Fruit fly (Drosophila melanogaster): ENCODE measurements around the gene Rpt2.

Rpt2 gene

DNA sequence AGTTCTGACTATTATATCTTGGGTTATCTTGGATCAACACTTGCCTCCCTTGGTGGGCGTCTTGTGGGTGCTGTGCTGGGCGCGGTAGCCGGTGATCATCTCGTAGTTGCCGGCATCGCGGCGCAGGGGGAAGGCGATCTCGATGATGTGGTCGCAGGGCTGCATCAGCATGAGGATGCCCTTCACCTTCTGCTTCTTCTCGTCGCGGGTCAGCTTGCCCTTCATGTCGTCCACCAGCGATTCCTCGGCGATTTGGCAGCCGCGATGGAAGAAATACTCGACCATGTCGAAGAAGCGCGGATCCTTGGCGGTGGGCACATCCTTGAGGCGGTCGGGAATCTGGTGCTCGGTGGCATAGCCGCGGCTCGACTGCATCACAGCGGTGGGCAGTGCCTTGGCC is 11.2 kb upstream of the Rpt2 start:
- no peak for TF ChIP-seq CG17801 (GFP tag; optimal IDR thresholded peaks at IDR 0.05; ENCODE audit: partially characterized antibody)

DNA sequence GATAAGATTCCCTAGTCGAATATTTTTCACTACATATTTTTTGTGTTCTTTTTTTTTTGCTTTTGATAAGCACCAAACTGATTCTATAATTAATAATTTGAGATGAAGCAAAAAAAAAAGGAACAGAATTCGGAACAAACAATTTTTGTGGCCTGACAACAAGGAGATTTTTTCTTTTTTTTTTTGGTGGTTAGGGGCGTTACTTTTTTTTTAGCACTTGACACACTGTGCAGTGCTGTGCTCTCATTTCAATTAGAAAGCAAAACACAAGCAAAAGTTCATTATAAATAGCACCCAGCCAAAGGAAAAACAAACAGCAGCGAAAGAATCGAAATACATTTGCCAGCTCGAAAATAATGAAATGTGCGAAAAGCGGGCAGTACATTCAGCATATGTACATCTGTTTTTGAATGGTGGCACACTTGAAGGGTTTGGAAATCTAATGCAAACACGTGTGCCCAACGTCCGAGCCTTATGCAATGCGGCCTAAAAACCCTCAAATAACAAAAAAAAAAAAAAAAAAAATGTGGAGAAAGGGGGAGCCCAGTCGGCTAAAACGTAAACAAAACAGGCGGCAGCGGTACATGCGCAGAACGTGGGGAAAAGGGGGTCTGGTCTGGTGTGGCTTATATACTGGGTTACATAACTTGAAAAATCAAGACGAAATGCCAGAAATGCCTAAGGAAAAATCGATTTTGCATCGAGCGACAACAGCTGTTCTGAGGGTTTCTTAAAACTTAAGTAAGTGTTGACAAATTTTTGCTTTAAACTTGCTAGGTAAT is 10.5 kb upstream of the Rpt2 start:
- no peak for TF ChIP-seq CG17801 (GFP tag; optimal IDR thresholded peaks at IDR 0.05; ENCODE audit: partially characterized antibody)

DNA sequence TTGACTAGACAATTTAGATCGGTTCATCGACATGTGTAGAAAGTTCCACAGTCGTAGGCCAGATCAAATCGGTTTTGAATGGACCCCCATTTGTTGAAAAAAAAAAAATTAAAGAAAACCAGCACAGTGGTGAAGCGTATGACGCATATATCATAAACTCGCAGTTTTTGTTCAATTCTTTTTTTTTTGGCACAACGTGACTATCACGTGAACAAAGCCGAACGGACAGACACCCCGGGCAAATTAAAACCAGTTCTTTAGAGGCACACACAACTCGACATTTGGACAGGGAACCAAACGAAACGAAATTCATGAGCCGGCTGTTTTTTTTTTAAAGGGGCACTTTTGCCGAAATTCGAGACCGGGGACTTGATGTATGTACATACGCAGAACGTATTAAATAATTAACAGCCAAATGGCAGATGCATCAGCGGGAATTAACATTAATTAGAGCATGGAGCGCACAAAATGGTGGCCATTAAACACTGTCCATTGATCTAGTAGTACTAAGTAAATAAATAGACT is 9.5 kb upstream of the Rpt2 start:
- TF ChIP-seq CG17801 (GFP tag; optimal IDR thresholded peaks at IDR 0.05; ENCODE audit: partially characterized antibody) = no peak

DNA sequence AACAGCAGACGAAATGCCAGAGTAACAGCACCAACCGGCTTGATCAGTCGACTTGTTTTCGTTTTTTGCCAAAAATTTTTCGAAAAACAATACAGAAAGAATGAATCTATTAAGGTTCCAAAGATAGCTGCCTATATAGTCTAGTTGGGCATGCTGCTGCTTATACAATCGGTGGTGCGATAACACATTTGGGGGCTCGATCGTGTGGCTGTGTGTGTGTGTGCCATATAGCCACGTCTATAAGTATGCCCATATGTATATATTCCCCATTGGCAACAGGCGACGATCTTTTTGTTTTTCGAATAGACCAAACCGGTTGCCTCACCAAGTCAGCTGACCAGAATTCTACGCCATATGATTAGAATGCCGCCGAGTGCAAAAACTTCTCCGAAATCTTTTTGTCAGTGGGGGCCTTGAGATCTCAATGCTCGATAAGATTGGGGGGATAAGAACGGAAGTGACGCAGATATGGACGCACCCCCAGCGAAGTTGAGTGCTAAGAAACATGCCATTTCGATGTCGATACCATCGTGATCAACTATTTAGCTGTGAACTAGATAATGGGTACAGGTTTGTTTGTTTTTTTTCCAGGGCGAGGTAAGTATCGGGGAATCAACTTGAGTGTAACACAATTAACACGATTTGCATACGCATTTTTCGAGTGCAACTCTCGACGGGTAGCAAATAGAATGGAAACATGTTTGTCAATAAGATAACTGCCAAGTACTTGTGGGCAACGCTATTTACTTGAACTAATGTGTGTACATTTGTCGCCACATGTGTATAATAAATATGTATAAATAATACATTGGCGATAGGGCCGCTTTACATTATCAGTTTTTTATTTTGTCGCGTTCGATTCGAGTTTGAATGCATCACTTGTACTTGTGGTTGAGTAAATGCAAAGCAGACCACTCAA is 8.8 kb upstream of the Rpt2 start:
- no peak for TF ChIP-seq CG17801 (GFP tag; optimal IDR thresholded peaks at IDR 0.05; ENCODE audit: partially characterized antibody)

DNA sequence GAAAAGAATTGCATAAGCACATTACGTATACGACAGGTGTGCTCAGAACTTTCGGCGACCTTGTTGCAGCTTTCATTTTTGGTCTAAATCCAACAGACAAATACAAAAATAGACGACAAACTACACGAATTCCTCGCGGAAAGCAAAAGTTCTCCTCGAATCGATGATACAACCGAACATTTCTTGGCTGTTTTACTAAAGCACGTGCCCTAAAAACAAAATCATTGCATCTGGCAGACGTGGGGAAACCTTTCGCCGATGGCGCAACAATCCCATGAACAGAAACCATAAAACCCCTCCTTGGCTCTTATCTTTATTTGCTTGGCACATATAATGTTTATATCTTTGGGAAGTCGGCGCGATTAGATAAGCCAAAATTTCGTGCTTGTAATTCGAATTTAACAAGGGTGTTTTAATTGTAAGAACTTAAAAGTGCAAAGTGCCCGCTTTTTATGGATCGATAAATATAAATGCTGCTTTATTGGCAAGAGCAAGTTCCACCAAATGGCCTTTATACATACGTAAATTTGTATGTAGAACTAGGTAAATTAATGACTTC is 7.3 kb upstream of the Rpt2 start:
- no peak for TF ChIP-seq CG17801 (GFP tag; optimal IDR thresholded peaks at IDR 0.05; ENCODE audit: partially characterized antibody)

DNA sequence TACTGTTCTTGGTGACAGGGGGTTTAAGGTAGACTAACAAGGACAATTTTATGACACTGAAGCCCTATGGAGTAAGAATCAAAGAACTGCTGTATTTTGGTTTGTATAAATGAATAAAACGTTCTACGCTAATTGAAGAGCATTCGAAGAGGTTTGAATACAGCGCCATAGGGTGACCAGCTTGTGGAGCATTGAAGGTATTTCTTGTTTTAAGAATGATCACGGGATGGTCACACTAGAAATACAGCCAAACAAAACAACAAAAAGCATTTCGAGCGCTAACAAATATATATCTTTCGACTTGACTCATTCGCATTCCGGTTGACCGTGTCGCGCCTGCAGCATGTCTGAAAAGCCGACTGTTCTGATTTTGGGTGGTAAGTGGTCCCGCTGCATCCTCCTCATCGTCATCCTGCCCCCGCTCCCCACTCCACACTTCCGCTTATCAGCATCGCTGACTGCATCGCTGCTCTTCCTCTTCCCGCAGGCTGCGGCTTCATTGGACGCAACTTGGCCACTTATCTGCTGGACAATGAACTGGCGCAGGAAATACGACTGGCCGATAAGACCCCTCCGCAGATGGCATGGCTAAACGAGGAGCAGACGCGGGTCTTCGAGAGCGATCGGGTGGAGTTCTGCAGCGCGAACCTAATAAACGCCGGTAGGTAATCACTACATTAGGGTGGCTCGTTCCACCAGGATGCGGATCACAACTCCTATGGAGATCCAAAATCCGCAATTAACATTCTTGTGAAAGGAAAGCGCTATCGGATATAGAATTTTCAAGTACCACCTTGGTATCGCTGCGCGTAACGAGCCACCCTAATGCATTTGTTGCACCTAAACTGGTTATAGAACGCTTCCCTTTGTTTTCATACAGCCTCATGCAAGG is 2.6 kb upstream of the Rpt2 start, which contains the start of gene CG5854:
Gene CG5854, plus strand, starts transcription at position 229 of the 892 bp plus-strand sequence.
- peak; percentile 37 for TF ChIP-seq CG17801 (GFP tag; optimal IDR thresholded peaks at IDR 0.05; ENCODE audit: partially characterized antibody)

DNA sequence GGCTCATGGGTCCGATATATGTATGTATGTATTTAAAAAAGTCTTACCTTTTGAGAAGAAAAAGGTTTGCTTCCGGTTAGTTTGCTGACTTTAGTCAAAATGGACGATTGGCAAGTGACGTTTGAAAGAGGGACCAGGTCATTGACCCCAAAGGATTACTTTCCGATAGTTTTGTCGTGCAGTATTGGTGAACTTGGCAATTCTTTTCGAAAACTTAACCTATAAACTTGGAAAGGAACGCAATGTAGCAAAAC is 2.0 kb upstream of the Rpt2 start, which contains the start of gene RpS19b:
Gene RpS19b, minus strand, starts transcription at position 101 of the 254 bp plus-strand sequence.
- no peak for TF ChIP-seq CG17801 (GFP tag; optimal IDR thresholded peaks at IDR 0.05; ENCODE audit: partially characterized antibody)

DNA sequence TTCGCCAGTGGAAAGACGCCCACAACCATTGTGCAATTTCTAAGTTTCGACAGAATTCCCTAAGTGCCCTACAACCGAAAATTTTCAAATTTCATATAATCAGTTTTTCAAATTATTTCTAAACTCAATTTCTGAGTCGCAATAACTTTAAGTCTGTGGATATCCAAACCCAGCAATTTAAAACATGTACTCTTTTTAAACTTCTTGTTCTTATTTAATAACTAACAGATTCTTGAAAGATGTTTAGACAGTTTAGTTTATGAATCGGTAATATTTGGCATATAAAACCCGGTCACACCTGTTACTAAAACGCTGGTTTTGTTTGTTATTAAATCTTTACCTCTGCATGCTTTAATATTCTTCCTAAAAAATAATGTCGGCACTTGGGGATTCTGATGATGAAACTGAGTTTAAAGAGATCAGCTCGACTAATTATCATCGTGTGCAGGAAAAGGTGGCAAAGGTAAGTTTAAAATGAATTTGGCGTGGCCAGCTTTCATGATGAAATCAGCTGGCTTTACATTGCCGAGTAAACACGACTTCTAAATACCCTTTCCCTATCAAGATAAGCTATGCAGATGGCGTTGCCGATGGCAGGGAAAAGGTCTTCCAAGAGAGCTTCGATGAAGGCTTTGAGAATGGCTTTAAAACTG is 2.3 kb downstream of the Rpt2 start, which contains the start of the genes CG43998, CG43999 and CG31142:
Gene CG43998, minus strand, starts transcription at position 51 of the 653 bp plus-strand sequence.
Gene CG43999, minus strand, starts transcription at position 51 of the 653 bp plus-strand sequence.
Gene CG31142, plus strand, starts transcription at position 294 of the 653 bp plus-strand sequence.
- TF ChIP-seq CG17801 (GFP tag; optimal IDR thresholded peaks at IDR 0.05; ENCODE audit: partially characterized antibody) = peak; percentile 33

DNA sequence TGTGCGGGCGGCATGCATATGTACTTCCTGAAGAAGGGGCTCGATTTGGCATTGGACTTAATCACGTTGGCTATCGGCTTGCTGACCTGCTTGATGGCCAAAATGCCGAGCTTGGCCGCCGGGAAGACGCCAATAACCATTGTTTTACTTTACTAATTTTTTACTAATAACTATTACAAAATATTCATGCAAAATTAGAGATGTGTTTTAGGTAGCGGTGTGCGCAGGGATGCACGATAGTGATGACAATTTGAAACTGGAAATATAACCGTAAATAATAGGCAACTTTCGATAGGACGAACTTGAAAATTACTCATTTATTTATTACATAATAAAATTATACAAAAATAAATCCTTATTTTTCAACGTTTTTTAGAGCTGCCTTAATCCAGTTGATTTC is 3.9 kb downstream of the Rpt2 start, which contains the start of gene CG13601:
Gene CG13601, minus strand, starts transcription at position 206 of the 400 bp plus-strand sequence.
- TF ChIP-seq CG17801 (GFP tag; optimal IDR thresholded peaks at IDR 0.05; ENCODE audit: partially characterized antibody) = no peak

DNA sequence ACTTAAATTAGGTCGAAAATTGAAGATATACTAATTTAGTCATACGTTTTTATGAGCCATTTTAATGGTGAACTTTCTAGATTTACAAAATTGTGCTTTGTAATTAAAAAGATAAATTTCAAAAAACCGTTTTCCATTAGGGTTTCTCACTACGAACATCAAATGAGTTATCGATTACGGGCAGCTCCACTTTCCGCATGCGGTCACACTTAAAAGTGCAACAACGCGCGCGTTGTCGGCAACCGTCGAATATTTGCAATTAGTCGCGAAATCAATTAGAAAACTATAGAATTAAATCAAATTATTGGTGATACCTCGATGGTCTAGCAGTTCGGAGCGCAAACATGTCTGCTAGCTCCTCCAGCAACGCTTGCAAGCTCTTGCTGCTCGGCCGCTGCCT is 7.2 kb downstream of the Rpt2 start, which contains the start of gene Ndc1:
Gene Ndc1, plus strand, starts transcription at position 200 of the 400 bp plus-strand sequence.
- TF ChIP-seq CG17801 (GFP tag; optimal IDR thresholded peaks at IDR 0.05; ENCODE audit: partially characterized antibody) = no peak

DNA sequence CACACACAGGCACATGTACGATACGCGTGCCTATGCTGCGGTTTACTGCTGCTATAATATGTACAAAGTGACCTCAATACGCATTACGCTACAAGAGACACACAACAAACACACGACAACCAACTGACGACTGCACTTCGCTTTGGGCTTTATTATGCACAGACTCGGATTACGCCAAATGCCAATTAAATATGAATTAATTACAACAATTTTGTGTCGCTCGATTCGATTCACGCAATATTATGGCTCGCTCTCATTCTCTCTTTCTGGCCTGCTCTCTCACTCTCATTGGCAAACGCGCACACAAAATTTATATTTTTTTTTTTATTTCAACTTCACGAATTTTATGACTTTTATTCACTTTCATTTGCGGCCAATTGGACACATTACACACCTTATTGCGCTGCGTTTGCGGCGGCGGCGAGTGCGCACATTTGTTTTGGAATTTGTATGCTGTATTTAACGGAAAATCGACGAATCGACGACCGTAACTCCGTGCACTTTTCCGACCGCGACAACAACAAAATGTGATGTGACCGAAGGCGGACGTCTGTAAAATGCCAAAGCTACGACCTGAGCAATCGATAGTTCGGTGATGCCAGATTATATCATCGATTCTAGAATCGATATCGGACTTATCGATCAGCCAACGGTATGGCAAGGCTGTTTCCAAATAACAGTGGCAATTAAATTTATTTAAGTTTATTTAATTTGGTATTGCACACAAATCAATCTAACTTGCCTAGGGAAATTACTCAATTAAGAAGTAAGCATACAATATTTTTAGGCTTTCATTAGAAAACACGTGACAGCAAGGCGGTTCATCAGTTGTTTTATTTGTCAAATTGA is 8.6 kb downstream of the Rpt2 start, which contains the start of the genes sba and CG31141:
Gene sba, minus strand, starts transcription at position 472 of the 849 bp plus-strand sequence.
Gene CG31141, plus strand, starts transcription at position 799 of the 849 bp plus-strand sequence.
- peak; percentile 81 for TF ChIP-seq CG17801 (GFP tag; optimal IDR thresholded peaks at IDR 0.05; ENCODE audit: partially characterized antibody)

DNA sequence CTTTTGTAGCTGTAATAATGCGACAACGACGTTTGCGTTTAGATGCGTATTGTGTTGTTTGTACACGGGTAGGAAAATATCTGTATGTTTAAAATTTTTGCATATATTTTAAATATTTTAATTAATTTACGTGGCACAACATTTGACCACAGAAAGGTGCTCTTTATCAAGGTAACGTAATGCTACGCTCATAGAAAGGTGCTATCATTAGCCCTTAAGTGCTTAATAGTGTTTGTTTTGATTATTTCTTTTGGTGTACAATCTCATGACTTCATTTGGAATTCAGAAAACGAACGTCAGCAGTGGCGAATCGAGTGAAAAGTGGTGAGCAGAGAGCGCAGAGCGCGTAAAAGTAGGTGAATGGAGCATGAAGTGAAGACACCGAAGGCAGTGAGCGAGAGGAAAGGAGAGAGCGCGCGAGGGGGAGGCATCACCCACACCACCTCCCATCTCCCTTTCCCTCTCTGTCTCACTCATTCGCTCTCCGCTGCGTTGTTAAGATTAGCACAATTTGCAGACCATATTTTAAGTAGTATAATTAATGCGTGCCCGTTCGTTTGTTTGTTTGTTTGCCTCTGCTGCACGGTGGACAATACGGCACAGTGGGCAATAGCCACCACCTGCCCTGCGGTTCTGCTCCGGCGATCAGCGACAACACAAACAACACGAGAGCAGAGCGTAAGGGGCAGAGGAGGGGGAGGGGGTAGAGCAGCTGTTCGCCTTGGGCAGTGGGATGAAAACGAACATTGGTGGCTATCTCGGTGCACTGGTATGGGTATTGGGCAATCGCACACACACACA is 9.5 kb downstream of the Rpt2 start:
- peak; percentile 75 for TF ChIP-seq CG17801 (GFP tag; optimal IDR thresholded peaks at IDR 0.05; ENCODE audit: partially characterized antibody)

All from ovary, adult (tissue).